Worm (Caenorhabditis elegans): ENCODE results near the gene atf-2.

DNA sequence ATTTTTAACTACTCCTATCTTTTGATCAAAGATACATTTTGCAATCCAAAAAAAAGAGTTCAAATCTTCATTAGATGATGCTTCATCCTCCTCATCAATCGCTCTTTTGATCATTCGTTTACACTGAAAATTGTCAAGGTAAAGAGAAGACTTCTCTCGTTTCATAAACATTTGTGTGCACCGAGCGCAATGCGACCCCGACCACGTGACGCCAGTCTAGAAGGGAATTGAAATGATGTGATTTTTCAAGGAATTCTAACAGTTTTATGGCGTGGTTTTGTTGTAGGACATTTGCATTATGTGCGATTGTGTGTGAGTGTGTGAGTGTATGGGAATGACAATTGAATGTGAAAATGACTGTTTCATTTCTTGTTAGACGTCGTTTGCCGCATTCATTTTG lies 10.5 kb upstream of the atf-2 start:
- TF ChIP-seq hmg-4 (GFP tag; optimal IDR thresholded peaks at IDR 0.05) (no peak), hnd-1 (tag; optimal IDR thresholded peaks at IDR 0.05) (no peak)

Measured in whole organism, early embryonic.